Worm (Caenorhabditis elegans): ENCODE data around the gene T24B8.4.

The T24B8.4 gene

ce11 chrII:9031891-9032290, 38.7 kb downstream of the T24B8.4 start:
- TF ChIP-seq ceh-82 (tag; optimal IDR thresholded peaks at IDR 0.05): no peak
- peak; percentile 36 for TF ChIP-seq sma-9 (GFP tag; optimal IDR thresholded peaks at IDR 0.05)
- no peak for TF ChIP-seq sma-9 (tag; optimal IDR thresholded peaks at IDR 0.05)
- peak; percentile 77 for TF ChIP-seq sma-3 (GFP tag; optimal IDR thresholded peaks at IDR 0.05)
- no peak for TF ChIP-seq lin-11 (tag; optimal IDR thresholded peaks at IDR 0.05)
- no peak for TF ChIP-seq aly-2 (tag; optimal IDR thresholded peaks at IDR 0.05)
- TF ChIP-seq alr-1 (tag; optimal IDR thresholded peaks at IDR 0.05): no peak
- peak; percentile 47 for TF ChIP-seq nhr-21 (tag; optimal IDR thresholded peaks at IDR 0.05)
- no peak for TF ChIP-seq snpc-4 (tag; optimal IDR thresholded peaks at IDR 0.05)
- TF ChIP-seq skn-1 (tag; optimal IDR thresholded peaks at IDR 0.05): no peak
- TF ChIP-seq nhr-237 (tag; optimal IDR thresholded peaks at IDR 0.05): no peak
- no peak for TF ChIP-seq nhr-77 (tag; optimal IDR thresholded peaks at IDR 0.05)
- TF ChIP-seq lin-13 (GFP tag; optimal IDR thresholded peaks at IDR 0.05): no peak
- no peak for TF ChIP-seq sem-4 (tag; optimal IDR thresholded peaks at IDR 0.05)
- peak; percentile 10 for TF ChIP-seq fos-1 (tag; optimal IDR thresholded peaks at IDR 0.05)
- no peak for TF ChIP-seq ama-1 (optimal IDR thresholded peaks at IDR 0.05)
- TF ChIP-seq nhr-129 (tag; optimal IDR thresholded peaks at IDR 0.05): peak; percentile 30

ce11 chrII:9029218-9029672, 41.4 kb downstream of the T24B8.4 start, which contains the start of gene F37B12.1:
Gene F37B12.1 (minus strand): TSS chrII:9029268.
- no peak for TF ChIP-seq peb-1 (tag; optimal IDR thresholded peaks at IDR 0.05)
- no peak for TF ChIP-seq ZK546.5 (tag; optimal IDR thresholded peaks at IDR 0.05)
- TF ChIP-seq zag-1 (tag; optimal IDR thresholded peaks at IDR 0.05): no peak
- TF ChIP-seq unc-39 (tag; optimal IDR thresholded peaks at IDR 0.05): no peak
- TF ChIP-seq ama-1 (optimal IDR thresholded peaks at IDR 0.05): no peak

- TF ChIP-seq sma-9 (GFP tag; optimal IDR thresholded peaks at IDR 0.05) (peak; percentile 59), sma-9 (tag; optimal IDR thresholded peaks at IDR 0.05) (no peak), nhr-6 (tag; optimal IDR thresholded peaks at IDR 0.05) (no peak), nhr-21 (tag; optimal IDR thresholded peaks at IDR 0.05) (peak; percentile 32), nhr-25 (tag; optimal IDR thresholded peaks at IDR 0.05) (peak; percentile 26), sma-3 (GFP tag; optimal IDR thresholded peaks at IDR 0.05) (peak; percentile 43), fos-1 (tag; optimal IDR thresholded peaks at IDR 0.05) (peak; percentile 17), nhr-11 (tag; optimal IDR thresholded peaks at IDR 0.05) (no peak), mab-5 (tag; optimal IDR thresholded peaks at IDR 0.05) (no peak), ZK546.5 (tag; optimal IDR thresholded peaks at IDR 0.05) (no peak)
These were observed 42.5 kb downstream of the T24B8.4 start for ce11 chrII:9028096-9028495.

- TF ChIP-seq nhr-21 (tag; optimal IDR thresholded peaks at IDR 0.05) (peak; percentile 28), ceh-16 (tag; optimal IDR thresholded peaks at IDR 0.05) (peak; percentile 72), fos-1 (tag; optimal IDR thresholded peaks at IDR 0.05) (no peak), nhr-11 (tag; optimal IDR thresholded peaks at IDR 0.05) (no peak)
These were observed 44.3 kb downstream of the T24B8.4 start for ce11 chrII:9026348-9026747.

- TF ChIP-seq crh-2 (tag; optimal IDR thresholded peaks at IDR 0.05): no peak
- no peak for TF ChIP-seq aly-2 (tag; optimal IDR thresholded peaks at IDR 0.05)
- no peak for TF ChIP-seq sma-3 (GFP tag; optimal IDR thresholded peaks at IDR 0.05)
- TF ChIP-seq nhr-11 (tag; optimal IDR thresholded peaks at IDR 0.05): no peak
- TF ChIP-seq nhr-6 (tag; optimal IDR thresholded peaks at IDR 0.05): no peak
- no peak for TF ChIP-seq ztf-4 (tag; optimal IDR thresholded peaks at IDR 0.05)
- no peak for TF ChIP-seq gmeb-1 (tag; optimal IDR thresholded peaks at IDR 0.05)
- TF ChIP-seq peb-1 (tag; optimal IDR thresholded peaks at IDR 0.05): no peak
- no peak for TF ChIP-seq lin-13 (GFP tag; optimal IDR thresholded peaks at IDR 0.05)
- TF ChIP-seq lin-39 (tag; optimal IDR thresholded peaks at IDR 0.05): no peak
- no peak for TF ChIP-seq ZK546.5 (tag; optimal IDR thresholded peaks at IDR 0.05)
- no peak for TF ChIP-seq dmd-4 (tag; optimal IDR thresholded peaks at IDR 0.05)
- TF ChIP-seq sem-4 (tag; optimal IDR thresholded peaks at IDR 0.05): no peak
These were observed 46.3 kb downstream of the T24B8.4 start for ce11 chrII:9024312-9024711.

ce11 chrII:9021625-9022024, 49.0 kb downstream of the T24B8.4 start:
- TF ChIP-seq gmeb-1 (tag; optimal IDR thresholded peaks at IDR 0.05): no peak

- TF ChIP-seq nhr-129 (tag; optimal IDR thresholded peaks at IDR 0.05) (no peak), unc-55 (GFP tag; optimal IDR thresholded peaks at IDR 0.05) (no peak), ceh-82 (tag; optimal IDR thresholded peaks at IDR 0.05) (no peak), blmp-1 (tag; optimal IDR thresholded peaks at IDR 0.05; ENCODE audit: insufficient read depth) (peak; percentile 72)
These were observed 50.9 kb downstream of the T24B8.4 start, which contains the start of gene dep-1 for ce11 chrII:9019704-9020103. Gene dep-1 (minus strand): TSS chrII:9019798.
